Worm (Caenorhabditis elegans) whole organism, late embryonic: ENCODE data around the gene F23H12.7.

Source experiments
- ama-1 ChIP-seq: fragments of 150-350 bp; optimal IDR thresholded peaks from 2 replicates; lab custom pipeline; 2014
- ceh-9 ChIP-seq: sonication (generic microtip); optimal IDR thresholded peaks from 2 replicates; lab custom pipeline; 2016; ENCODE audit warnings: mild to moderate bottlenecking, missing genetic modification characterization, inconsistent platforms, missing compliant biosample characterization
- elt-4 ChIP-seq: sonication (generic microtip); optimal IDR thresholded peaks from 2 replicates; lab custom pipeline; 2016; ENCODE audit warnings: missing genetic modification characterization, missing compliant biosample characterization
- ets-4 ChIP-seq: sonication (generic microtip); optimal IDR thresholded peaks from 2 replicates; lab custom pipeline; 2016; ENCODE audit warnings: missing genetic modification characterization, missing compliant biosample characterization
- pros-1 ChIP-seq: fragments of 150-350 bp; optimal IDR thresholded peaks from 2 replicates; lab custom pipeline; 2014; ENCODE audit warnings: missing biosample characterization, missing genetic modification reagents, missing genetic modification characterization
- sox-4 ChIP-seq: sonication (generic microtip); optimal IDR thresholded peaks from 2 replicates; lab custom pipeline; 2017; ENCODE audit warnings: mild to moderate bottlenecking, missing genetic modification characterization, inconsistent platforms, missing compliant biosample characterization
- tbx-2 ChIP-seq: sonication (generic microtip); optimal IDR thresholded peaks from 2 replicates; lab custom pipeline; 2016; ENCODE audit warnings: missing genetic modification characterization, missing compliant biosample characterization
- tbx-7 ChIP-seq: sonication (generic microtip); optimal IDR thresholded peaks from 2 replicates; lab custom pipeline; 2016; ENCODE audit warnings: missing genotype, missing genetic modification characterization, missing compliant biosample characterization
- ttx-3 ChIP-seq: sonication (generic microtip); optimal IDR thresholded peaks from 2 replicates; lab custom pipeline; 2016; ENCODE audit warnings: missing genetic modification reagents, missing genetic modification characterization, missing compliant biosample characterization
- unc-55 ChIP-seq: sonication (generic microtip); optimal IDR thresholded peaks from 2 replicates; lab custom pipeline; 2017; ENCODE audit warnings: missing biosample characterization, missing genetic modification reagents, missing genetic modification characterization

DNA sequence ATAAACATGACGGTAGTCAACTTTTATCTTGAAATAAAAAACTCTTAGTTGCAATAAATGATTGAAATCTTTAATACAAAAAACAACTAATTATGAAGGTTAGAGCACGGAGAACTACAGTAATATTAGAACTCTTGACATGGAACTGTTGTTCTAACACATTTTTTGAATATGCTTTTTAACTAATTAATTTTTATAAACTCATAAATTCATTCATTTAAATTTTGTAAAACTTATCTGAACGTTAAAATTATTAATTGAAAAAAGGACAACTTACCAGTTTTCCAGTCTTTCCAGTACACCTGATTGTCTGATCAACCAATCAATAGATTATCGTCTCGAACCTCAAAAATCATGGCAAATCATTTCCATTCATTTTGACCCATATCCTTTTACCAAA is 19.0 kb upstream of the F23H12.7 start, which contains the start of gene sqt-3:
- TF ChIP-seq tbx-2 (no peak), unc-55 (GFP tag; lab: Kevin White, UChicago) (no peak), ceh-9 (no peak), ttx-3 (tag; lab: Kevin White, UChicago) (no peak), pros-1 (tag; lab: Kevin White, UChicago) (no peak), ama-1 (no peak), ets-4 (tag; lab: Kevin White, UChicago) (no peak), sox-4 (tag; lab: Kevin White, UChicago) (no peak), tbx-7 (tag; lab: Kevin White, UChicago) (no peak), elt-4 (tag; lab: Kevin White, UChicago) (no peak)
